In the genomic region with DNA sequence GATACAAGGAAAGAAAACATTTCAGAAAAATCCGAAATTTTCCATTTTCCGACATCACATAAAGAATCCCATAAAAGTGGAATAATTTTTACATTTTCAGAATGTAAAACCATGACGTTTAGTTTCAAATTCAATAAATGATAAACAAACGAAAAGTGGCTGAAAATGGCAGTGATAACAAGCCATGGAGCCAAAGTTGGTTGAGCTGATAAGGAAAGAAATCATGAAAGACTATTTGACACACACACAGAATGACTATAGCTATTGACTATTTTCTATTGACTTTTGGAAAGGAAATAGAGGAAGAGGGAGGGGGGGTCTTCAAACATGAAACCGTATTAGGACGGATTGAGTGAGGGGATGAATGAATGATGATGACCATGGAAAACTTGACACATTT, we compare ENCODE assay signal across 6 worm cellular contexts.
A peak's percentile ranks its signal among the peaks of the same experiment; 100 is the strongest.
TF ChIP-seq lines count a peak whose summit lies in the region.

No protein-coding gene starts in this region.

TF ChIP-seq in whole organism, L1 larva, 84 proteins besides CTCF, POLR2A, EP300 and RAD21:
- TF ChIP-seq pqm-1 (tag; optimal IDR thresholded peaks at IDR 0.05; lab: Kevin White, UChicago) (peak; percentile 68), elt-2 (tag; optimal IDR thresholded peaks at IDR 0.05; lab: Kevin White, UChicago) (peak; percentile 54), lin-35 (GFP tag; optimal IDR thresholded peaks at IDR 0.05; lab: Kevin White, UChicago) (peak in 1 of 2 experiments; percentile 32), nhr-19 (GFP tag; conservative IDR thresholded peaks at IDR 0.05; lab: Robert Waterston, UW) (no peak), aly-2 (tag; optimal IDR thresholded peaks at IDR 0.05; lab: Kevin White, UChicago) (no peak), dsc-1 (tag; optimal IDR thresholded peaks at IDR 0.05; lab: Kevin White, UChicago) (no peak), unc-98 (GFP tag; IDR thresholded peaks at IDR 0.05; lab: Robert Waterston, UW) (no peak)
TF ChIP-seq in whole organism, L1 larva: peak in this region for 3.

TF ChIP-seq in whole organism, L2 larva, 48 proteins besides CTCF, POLR2A, EP300 and RAD21 (continues in another document):
- TF ChIP-seq unc-39 (tag; optimal IDR thresholded peaks at IDR 0.05; lab: Kevin White, UChicago) (no peak), skn-1 (tag; optimal IDR thresholded peaks at IDR 0.05; lab: Kevin White, UChicago) (peak; percentile 78), mab-5 (tag; optimal IDR thresholded peaks at IDR 0.05; lab: Kevin White, UChicago) (no peak), gmeb-1 (tag; optimal IDR thresholded peaks at IDR 0.05; lab: Kevin White, UChicago) (peak; percentile 37), mdl-1 (tag; optimal IDR thresholded peaks at IDR 0.05; lab: Kevin White, UChicago) (no peak), dmd-4 (tag; optimal IDR thresholded peaks at IDR 0.05; lab: Kevin White, UChicago) (no peak), sma-9 (GFP tag; optimal IDR thresholded peaks at IDR 0.05; lab: Kevin White, UChicago) (peak; percentile 24), sma-9 (tag; optimal IDR thresholded peaks at IDR 0.05; lab: Kevin White, UChicago) (no peak), nhr-77 (tag; optimal IDR thresholded peaks at IDR 0.05; lab: Kevin White, UChicago) (no peak), elt-3 (tag; optimal IDR thresholded peaks at IDR 0.05; lab: Kevin White, UChicago) (no peak), blmp-1 (tag; optimal IDR thresholded peaks at IDR 0.05; lab: Kevin White, UChicago; ENCODE audit: insufficient read depth) (no peak), elt-1 (tag; optimal IDR thresholded peaks at IDR 0.05; lab: Kevin White, UChicago) (no peak), lin-13 (GFP tag; optimal IDR thresholded peaks at IDR 0.05; lab: Kevin White, UChicago) (no peak), mbf-1 (tag; optimal IDR thresholded peaks at IDR 0.05; lab: Kevin White, UChicago) (no peak), lin-39 (tag; optimal IDR thresholded peaks at IDR 0.05; lab: Kevin White, UChicago) (no peak), Y55F3AM.14 (GFP tag; optimal IDR thresholded peaks at IDR 0.05; lab: Kevin White, UChicago) (no peak), nhr-129 (tag; optimal IDR thresholded peaks at IDR 0.05; lab: Kevin White, UChicago) (no peak)

TF ChIP-seq in whole organism, L3 larva, 47 proteins besides CTCF, POLR2A, EP300 and RAD21:
- TF ChIP-seq pha-4 (tag; optimal IDR thresholded peaks at IDR 0.05; lab: Kevin White, UChicago), result peak; percentile 66
- TF ChIP-seq fkh-2 (tag; optimal IDR thresholded peaks at IDR 0.05; lab: Kevin White, UChicago), result no peak
- no peak for TF ChIP-seq nhr-11 (tag; optimal IDR thresholded peaks at IDR 0.05; lab: Kevin White, UChicago)
- TF ChIP-seq elt-3 (tag; optimal IDR thresholded peaks at IDR 0.05; lab: Kevin White, UChicago), result no peak
- no peak for TF ChIP-seq ceh-9 (tag; optimal IDR thresholded peaks at IDR 0.05; lab: Kevin White, UChicago)
- no peak for TF ChIP-seq ZK546.5 (tag; optimal IDR thresholded peaks at IDR 0.05; lab: Kevin White, UChicago)
- no peak for TF ChIP-seq ama-1 (optimal IDR thresholded peaks at IDR 0.05; lab: Kevin White, UChicago)
- no peak for TF ChIP-seq ztf-4 (tag; optimal IDR thresholded peaks at IDR 0.05; lab: Kevin White, UChicago)
- no peak for TF ChIP-seq lsy-12 (tag; optimal IDR thresholded peaks at IDR 0.05; lab: Kevin White, UChicago)
- TF ChIP-seq skn-1 (tag; optimal IDR thresholded peaks at IDR 0.05; lab: Kevin White, UChicago), result no peak
- peak; percentile 64 for TF ChIP-seq pqm-1 (tag; optimal IDR thresholded peaks at IDR 0.05; lab: Kevin White, UChicago)
- no peak for TF ChIP-seq tbx-2 (tag; optimal IDR thresholded peaks at IDR 0.05; lab: Kevin White, UChicago)
- TF ChIP-seq egl-5 (tag; optimal IDR thresholded peaks at IDR 0.05; lab: Kevin White, UChicago), result no peak
- no peak for TF ChIP-seq unc-62 (GFP tag; optimal IDR thresholded peaks at IDR 0.05; lab: Kevin White, UChicago)
- TF ChIP-seq elt-2 (tag; optimal IDR thresholded peaks at IDR 0.05; lab: Kevin White, UChicago), result peak; percentile 87
- no peak for TF ChIP-seq mdl-1 (tag; optimal IDR thresholded peaks at IDR 0.05; lab: Kevin White, UChicago)
- no peak for TF ChIP-seq daf-12 (tag; optimal IDR thresholded peaks at IDR 0.05; lab: Kevin White, UChicago)
- TF ChIP-seq jun-1 (tag; optimal IDR thresholded peaks at IDR 0.05; lab: Kevin White, UChicago), result peak; percentile 21

TF ChIP-seq in whole organism, L4 larva, 104 proteins besides CTCF, POLR2A, EP300 and RAD21 (continues in another document):
- TF ChIP-seq ceh-82 (tag; optimal IDR thresholded peaks at IDR 0.05; lab: Kevin White, UChicago) (no peak), daf-16 (GFP tag; optimal IDR thresholded peaks at IDR 0.05; lab: Kevin White, UChicago) (no peak), daf-16 (tag; optimal IDR thresholded peaks at IDR 0.05; lab: Kevin White, UChicago) (peak; percentile 91), hif-1 (tag; optimal IDR thresholded peaks at IDR 0.05; lab: Kevin White, UChicago) (no peak), sdz-12 (GFP tag; optimal IDR thresholded peaks at IDR 0.05; lab: Kevin White, UChicago) (no peak), nhr-111 (GFP tag; optimal IDR thresholded peaks at IDR 0.05; lab: Kevin White, UChicago) (no peak), jun-1 (tag; optimal IDR thresholded peaks at IDR 0.05; lab: Kevin White, UChicago) (no peak), hlh-11 (tag; optimal IDR thresholded peaks at IDR 0.05; lab: Kevin White, UChicago) (peak; percentile 53), D1046.2 (GFP tag; IDR thresholded peaks at IDR 0.05; lab: Robert Waterston, UW) (no peak), lin-39 (tag; optimal IDR thresholded peaks at IDR 0.05; lab: Kevin White, UChicago) (no peak), spr-3 (GFP tag; optimal IDR thresholded peaks at IDR 0.05; lab: Kevin White, UChicago) (no peak), pqm-1 (tag; optimal IDR thresholded peaks at IDR 0.05; lab: Kevin White, UChicago) (peak; percentile 99), cey-2 (tag; optimal IDR thresholded peaks at IDR 0.05; lab: Kevin White, UChicago; ENCODE audit: borderline replicate concordance, insufficient read depth) (no peak), daf-12 (tag; optimal IDR thresholded peaks at IDR 0.05; lab: Kevin White, UChicago) (no peak), set-16 (GFP tag; IDR thresholded peaks at IDR 0.05; lab: Robert Waterston, UW) (no peak), zip-2 (tag; optimal IDR thresholded peaks at IDR 0.05; lab: Kevin White, UChicago) (no peak), nhr-77 (tag; optimal IDR thresholded peaks at IDR 0.05; lab: Kevin White, UChicago) (peak; percentile 27), nhr-6 (tag; optimal IDR thresholded peaks at IDR 0.05; lab: Kevin White, UChicago) (no peak)

TF ChIP-seq in whole organism, late embryonic, 69 proteins besides CTCF, POLR2A, EP300 and RAD21:
- TF ChIP-seq nhr-232 (tag; optimal IDR thresholded peaks at IDR 0.05; lab: Kevin White, UChicago) (no peak), elt-2 (tag; optimal IDR thresholded peaks at IDR 0.05; lab: Kevin White, UChicago) (peak; percentile 80)

TF ChIP-seq in whole organism, young adult, 124 proteins besides CTCF, POLR2A, EP300 and RAD21:
- TF ChIP-seq nhr-80 (tag; optimal IDR thresholded peaks at IDR 0.05; lab: Kevin White, UChicago) (peak; percentile 87), snpc-1.1 (tag; optimal IDR thresholded peaks at IDR 0.05; lab: Kevin White, UChicago; ENCODE audit: insufficient read depth) (no peak), pha-4 (tag; optimal IDR thresholded peaks at IDR 0.05; lab: Kevin White, UChicago) (no peak), dpff-1 (tag; optimal IDR thresholded peaks at IDR 0.05; lab: Kevin White, UChicago) (no peak), nfya-1 (tag; optimal IDR thresholded peaks at IDR 0.05; lab: Kevin White, UChicago; ENCODE audit: borderline replicate concordance, insufficient read depth) (no peak)
